Worm (Caenorhabditis elegans) whole organism, mixed stage, embryonic: ENCODE data around the gene Y32F6B.1.
A peak's percentile ranks its signal among the peaks of the same experiment; 100 is the strongest.

Experiments used
- M03D4.4 ChIP-seq: sonication (generic microtip); optimal IDR thresholded peaks from 2 replicates; lab custom pipeline; 2017; ENCODE audit warnings: mild to moderate bottlenecking, missing genetic modification characterization, missing compliant biosample characterization
- bed-3 ChIP-seq: fragments of 200-800 bp; sonication (Bioruptor generic); optimal IDR thresholded peaks from 3 replicates; lab custom pipeline; 2018; ENCODE audit warnings: mild to moderate bottlenecking, missing genetic modification characterization, moderate library complexity, missing compliant biosample characterization
- blmp-1 ChIP-seq: fragments of 150-350 bp; optimal IDR thresholded peaks from 2 replicates; lab custom pipeline; 2014; ENCODE audit warnings: missing biosample characterization, missing genetic modification characterization
- ceh-39 ChIP-seq: fragments of 150-350 bp; optimal IDR thresholded peaks from 2 replicates; lab custom pipeline; 2014; ENCODE audit warnings: missing biosample characterization, missing genetic modification characterization
- ceh-43 ChIP-seq: fragments of 200-800 bp; sonication (Bioruptor generic); optimal IDR thresholded peaks from 2 replicates; lab custom pipeline; 2018; ENCODE audit warnings: mild to moderate bottlenecking, missing genetic modification characterization, moderate library complexity, missing compliant biosample characterization
- ces-1 ChIP-seq: fragments of 150-350 bp; optimal IDR thresholded peaks from 2 replicates; lab custom pipeline; 2014; ENCODE audit warnings: missing biosample characterization, missing genetic modification reagents, missing genetic modification characterization
- cnd-1 ChIP-seq: fragments of 200-800 bp; sonication (Bioruptor generic); optimal IDR thresholded peaks from 2 replicates; lab custom pipeline; 2018; ENCODE audit warnings: mild to moderate bottlenecking, missing genetic modification characterization, missing compliant biosample characterization
- drap-1 ChIP-seq: fragments of 200-800 bp; sonication (Bioruptor generic); optimal IDR thresholded peaks from 3 replicates; lab custom pipeline; 2018; ENCODE audit warnings: mild to moderate bottlenecking, missing genetic modification characterization, missing compliant biosample characterization
- elt-1 ChIP-seq: sonication (generic microtip); optimal IDR thresholded peaks from 2 replicates; lab custom pipeline; 2017; ENCODE audit warnings: missing genetic modification characterization, mild to moderate bottlenecking, missing compliant biosample characterization, antibody characterized with exemption, moderate library complexity, borderline replicate concordance; ENCODE audit not compliant: insufficient read depth
- elt-3 ChIP-seq: fragments of 150-350 bp; optimal IDR thresholded peaks from 2 replicates; lab custom pipeline; 2014; ENCODE audit warnings: missing biosample characterization, missing genetic modification characterization
- flh-1 ChIP-seq: fragments of 200-800 bp; sonication (Bioruptor generic); optimal IDR thresholded peaks from 2 replicates; lab custom pipeline; 2018; ENCODE audit warnings: mild to moderate bottlenecking, missing genetic modification characterization, moderate library complexity, missing compliant biosample characterization
- ham-2 ChIP-seq: fragments of 200-800 bp; sonication (Bioruptor generic); optimal IDR thresholded peaks from 2 replicates; lab custom pipeline; 2018; ENCODE audit warnings: mild to moderate bottlenecking, missing genetic modification characterization, missing compliant biosample characterization
- hlh-1 ChIP-seq: fragments of 150-350 bp; optimal IDR thresholded peaks from 2 replicates; lab custom pipeline; 2014; ENCODE audit warnings: missing biosample characterization, missing genetic modification reagents, missing genetic modification characterization
- lin-32 ChIP-seq: fragments of 200-800 bp; sonication (Bioruptor generic); optimal IDR thresholded peaks from 2 replicates; lab custom pipeline; 2018; ENCODE audit warnings: mild to moderate bottlenecking, missing genetic modification characterization, missing compliant biosample characterization
- lsy-2 ChIP-seq: fragments of 150-350 bp; optimal IDR thresholded peaks from 2 replicates; lab custom pipeline; 2014; ENCODE audit warnings: missing biosample characterization, missing genetic modification characterization
- mab-5 ChIP-seq: fragments of 150-350 bp; optimal IDR thresholded peaks from 2 replicates; lab custom pipeline; 2014; ENCODE audit warnings: missing biosample characterization, missing genetic modification characterization
- mep-1 ChIP-seq: fragments of 150-350 bp; optimal IDR thresholded peaks from 2 replicates; lab custom pipeline; 2017; ENCODE audit warnings: missing biosample characterization, missing genetic modification reagents, missing genetic modification characterization, inconsistent platforms
- mls-2 ChIP-seq: sonication (generic microtip); optimal IDR thresholded peaks from 2 replicates; lab custom pipeline; 2016; ENCODE audit warnings: mild to moderate bottlenecking, missing genetic modification characterization, moderate library complexity, missing compliant biosample characterization
- nhr-12 ChIP-seq: fragments of 150-350 bp; optimal IDR thresholded peaks from 2 replicates; lab custom pipeline; 2014; ENCODE audit warnings: missing biosample characterization, missing genetic modification characterization
- nhr-2 ChIP-seq: fragments of 150-350 bp; optimal IDR thresholded peaks from 2 replicates; lab custom pipeline; 2014; ENCODE audit warnings: missing biosample characterization, missing genetic modification characterization
- nhr-237 ChIP-seq: fragments of 150-350 bp; optimal IDR thresholded peaks from 2 replicates; lab custom pipeline; 2014; ENCODE audit warnings: missing biosample characterization, missing genetic modification characterization
- nhr-76 ChIP-seq: sonication (generic microtip); optimal IDR thresholded peaks from 2 replicates; lab custom pipeline; 2017; ENCODE audit warnings: missing biosample characterization, missing genetic modification characterization
- pha-4 ChIP-seq: fragments of 150-350 bp; optimal IDR thresholded peaks from 2 replicates; lab custom pipeline; 2018; ENCODE audit warnings: missing biosample characterization, missing genetic modification reagents, missing genetic modification characterization
- sem-2 ChIP-seq: fragments of 200-800 bp; sonication (Bioruptor generic); optimal IDR thresholded peaks from 2 replicates; lab custom pipeline; 2018; ENCODE audit warnings: mild to moderate bottlenecking, missing genetic modification characterization, missing compliant biosample characterization
- snpc-4 ChIP-seq: fragments of 150-350 bp; optimal IDR thresholded peaks from 2 replicates; lab custom pipeline; 2014; ENCODE audit warnings: missing biosample characterization, missing genetic modification characterization
- sptf-1 ChIP-seq: sonication (generic microtip); optimal IDR thresholded peaks from 2 replicates; lab custom pipeline; 2017; ENCODE audit warnings: mild to moderate bottlenecking, missing genetic modification characterization, moderate library complexity, missing compliant biosample characterization
- tbx-8 ChIP-seq: fragments of 200-800 bp; sonication (Bioruptor generic); optimal IDR thresholded peaks from 2 replicates; lab custom pipeline; 2018; ENCODE audit warnings: mild to moderate bottlenecking, missing genetic modification characterization, moderate library complexity, missing compliant biosample characterization
- unc-120 ChIP-seq: sonication (generic microtip); optimal IDR thresholded peaks from 2 replicates; lab custom pipeline; 2017; ENCODE audit warnings: missing genetic modification characterization, missing compliant biosample characterization; ENCODE audit not compliant: poor library complexity, severe bottlenecking
- unc-39 ChIP-seq: fragments of 150-350 bp; optimal IDR thresholded peaks from 2 replicates; lab custom pipeline; 2014; ENCODE audit warnings: missing biosample characterization, missing genetic modification characterization
- ztf-11 ChIP-seq: fragments of 150-350 bp; optimal IDR thresholded peaks from 2 replicates; lab custom pipeline; 2014; ENCODE audit warnings: missing biosample characterization, missing genetic modification characterization

Y32F6B.1 gene

ce11 chrV:10466607-10467092, 17.9 kb downstream of the Y32F6B.1 start (continued):
- TF ChIP-seq sptf-1 (tag; lab: Kevin White, UChicago) = peak; percentile 60

- TF ChIP-seq ceh-43 (no peak), snpc-4 (tag; lab: Kevin White, UChicago) (no peak), hlh-1 (tag; lab: Kevin White, UChicago) (no peak), mep-1 (tag; lab: Kevin White, UChicago) (no peak), sptf-1 (tag; lab: Kevin White, UChicago) (no peak), blmp-1 (no peak), tbx-8 (GFP tag; lab: Kevin White, UChicago) (no peak), nhr-237 (tag; lab: Kevin White, UChicago) (no peak), ztf-11 (no peak), elt-1 (tag; lab: Kevin White, UChicago) (no peak), lsy-2 (tag; lab: Kevin White, UChicago) (no peak)
Observed at ce11 chrV:10465478-10465877, 19.1 kb downstream of the Y32F6B.1 start.

ce11 chrV:10464746-10465145, 19.8 kb downstream of the Y32F6B.1 start:
- TF ChIP-seq flh-1 (GFP tag; lab: Kevin White, UChicago) = no peak
- TF ChIP-seq unc-39 (tag; lab: Kevin White, UChicago) = no peak
- TF ChIP-seq M03D4.4 = no peak
- no peak for TF ChIP-seq snpc-4 (tag; lab: Kevin White, UChicago)
- no peak for TF ChIP-seq nhr-76 (tag; lab: Kevin White, UChicago)
- no peak for TF ChIP-seq sptf-1 (tag; lab: Kevin White, UChicago)
- no peak for TF ChIP-seq drap-1
- no peak for TF ChIP-seq mls-2 (tag; lab: Kevin White, UChicago)
- TF ChIP-seq bed-3 (GFP tag; lab: Kevin White, UChicago) = no peak
- no peak for TF ChIP-seq mab-5
- TF ChIP-seq nhr-12 (tag; lab: Kevin White, UChicago) = no peak
- TF ChIP-seq ztf-11 = no peak
- no peak for TF ChIP-seq ces-1 (GFP tag; lab: Kevin White, UChicago)
- TF ChIP-seq elt-3 (tag; lab: Kevin White, UChicago) = no peak
- TF ChIP-seq ham-2 (GFP tag; lab: Kevin White, UChicago) = no peak

- no peak for TF ChIP-seq ceh-39 (tag; lab: Kevin White, UChicago)
Observed at ce11 chrV:10464160-10464559, 20.4 kb downstream of the Y32F6B.1 start.

- TF ChIP-seq hlh-1 (tag; lab: Kevin White, UChicago) (no peak), tbx-8 (GFP tag; lab: Kevin White, UChicago) (no peak), pha-4 (tag; lab: Kevin White, UChicago) (no peak), ces-1 (GFP tag; lab: Kevin White, UChicago) (no peak), bed-3 (GFP tag; lab: Kevin White, UChicago) (no peak), elt-1 (tag; lab: Kevin White, UChicago) (no peak), flh-1 (GFP tag; lab: Kevin White, UChicago) (no peak), nhr-237 (tag; lab: Kevin White, UChicago) (no peak), sem-2 (GFP tag; lab: Kevin White, UChicago) (no peak)
- TF ChIP-seq, all 35 proteins: peak for 0
Observed at ce11 chrV:10463276-10463675, 21.3 kb downstream of the Y32F6B.1 start, which contains the start of gene F22E12.3. Gene F22E12.3, minus strand, starts transcription at chrV:10463376.

ce11 chrV:10462066-10462465, 22.5 kb downstream of the Y32F6B.1 start, which contains the start of gene chw-1:
Gene chw-1, plus strand, starts transcription at chrV:10462282.
- TF ChIP-seq mab-5 = no peak
- no peak for TF ChIP-seq nhr-12 (tag; lab: Kevin White, UChicago)
- no peak for TF ChIP-seq sem-2 (GFP tag; lab: Kevin White, UChicago)
- TF ChIP-seq bed-3 (GFP tag; lab: Kevin White, UChicago) = no peak
- TF ChIP-seq flh-1 (GFP tag; lab: Kevin White, UChicago) = no peak
- TF ChIP-seq lsy-2 (tag; lab: Kevin White, UChicago) = no peak
- no peak for TF ChIP-seq M03D4.4
- TF ChIP-seq elt-1 (tag; lab: Kevin White, UChicago) = no peak
- no peak for TF ChIP-seq lin-32 (GFP tag; lab: Kevin White, UChicago)
- TF ChIP-seq cnd-1 (tag; lab: Kevin White, UChicago) = no peak
- TF ChIP-seq snpc-4 (tag; lab: Kevin White, UChicago) = no peak
- TF ChIP-seq tbx-8 (GFP tag; lab: Kevin White, UChicago) = no peak
- TF ChIP-seq blmp-1 = no peak
- no peak for TF ChIP-seq nhr-2
- TF ChIP-seq unc-39 (tag; lab: Kevin White, UChicago) = no peak
- no peak for TF ChIP-seq ces-1 (GFP tag; lab: Kevin White, UChicago)
- no peak for TF ChIP-seq unc-120 (tag; lab: Kevin White, UChicago)
- no peak for TF ChIP-seq ztf-11
- TF ChIP-seq sptf-1 (tag; lab: Kevin White, UChicago) = no peak
- TF ChIP-seq mep-1 (tag; lab: Kevin White, UChicago) = no peak
